Worm (Caenorhabditis elegans) whole organism, late embryonic: Measurements from ENCODE around the gene Y37A1B.7.

ENCODE experiments used
- K09A11.1 ChIP-seq: sonication (generic microtip); optimal IDR thresholded peaks from 2 replicates; lab custom pipeline; 2017; ENCODE audit warnings: antibody characterized with exemption, mild to moderate bottlenecking, missing genetic modification characterization, missing compliant biosample characterization; ENCODE audit not compliant: insufficient read depth
- ama-1 ChIP-seq: fragments of 150-350 bp; optimal IDR thresholded peaks from 2 replicates; lab custom pipeline; 2014
- hlh-6 ChIP-seq: sonication (generic microtip); optimal IDR thresholded peaks from 2 replicates; lab custom pipeline; 2016; ENCODE audit warnings: missing genotype, missing genetic modification characterization, missing compliant biosample characterization

Gene Y37A1B.7

DNA sequence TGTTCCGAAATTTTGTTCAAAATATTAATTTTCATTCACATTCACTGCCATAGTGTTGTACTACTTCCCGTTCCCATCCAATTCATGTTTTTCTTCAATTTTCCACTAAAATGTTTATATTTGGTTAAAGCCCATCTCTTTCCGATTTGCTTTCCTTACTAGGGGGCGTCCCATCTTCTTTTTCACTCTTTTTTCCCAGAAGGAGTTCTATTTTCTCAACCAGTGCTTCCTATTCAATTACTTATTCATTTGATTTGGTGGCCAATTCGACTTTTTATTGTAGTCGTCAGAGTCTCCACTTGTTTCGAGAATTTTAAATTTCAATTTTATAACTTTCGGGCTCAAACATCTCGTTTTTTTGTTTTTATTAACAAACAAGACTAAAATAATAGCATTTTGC, 41.8 kb downstream of the Y37A1B.7 start:
- TF ChIP-seq ama-1 (lab: Kevin White, UChicago) = no peak
- TF ChIP-seq K09A11.1 (tag; lab: Kevin White, UChicago) = no peak
- TF ChIP-seq hlh-6 (tag; lab: Kevin White, UChicago) = no peak
